Worm (Caenorhabditis elegans): Measurements from ENCODE around the gene F59B1.8.
"Not testable (repeated sequence)": the region's sequence is repeated elsewhere in the genome, so short reads cannot be mapped to it uniquely, and the experiment has no call there.

F59B1.8 gene

ce11 chrV:3639873-3640272, 4.2 kb downstream of the F59B1.8 start:
- TF ChIP-seq unc-62 (GFP tag; optimal IDR thresholded peaks at IDR 0.05): no peak

ce11 chrV:3637086-3637485, 7.0 kb downstream of the F59B1.8 start, which contains the start of gene srx-41:
Gene srx-41 (minus strand): TSS chrV:3637186.
- TF ChIP-seq unc-62 (GFP tag; optimal IDR thresholded peaks at IDR 0.05): no peak

ce11 chrV:3634293-3635016, 9.6 kb downstream of the F59B1.8 start:
- TF ChIP-seq unc-62 (GFP tag; optimal IDR thresholded peaks at IDR 0.05): no peak

- no peak for TF ChIP-seq unc-62 (GFP tag; optimal IDR thresholded peaks at IDR 0.05)
Observed at ce11 chrV:3633041-3633440, 11.0 kb downstream of the F59B1.8 start, which contains the start of gene F59B1.2. Gene F59B1.2 (plus strand): TSS chrV:3633341.

ce11 chrV:3632249-3633030, 11.6 kb downstream of the F59B1.8 start:
- TF ChIP-seq unc-62 (GFP tag; optimal IDR thresholded peaks at IDR 0.05): no peak

ce11 chrV:3631591-3631990, 12.5 kb downstream of the F59B1.8 start, which contains the start of gene F59B1.6:
Gene F59B1.6 (minus strand): TSS chrV:3631691.
- no peak for TF ChIP-seq unc-62 (GFP tag; optimal IDR thresholded peaks at IDR 0.05)

DNA sequence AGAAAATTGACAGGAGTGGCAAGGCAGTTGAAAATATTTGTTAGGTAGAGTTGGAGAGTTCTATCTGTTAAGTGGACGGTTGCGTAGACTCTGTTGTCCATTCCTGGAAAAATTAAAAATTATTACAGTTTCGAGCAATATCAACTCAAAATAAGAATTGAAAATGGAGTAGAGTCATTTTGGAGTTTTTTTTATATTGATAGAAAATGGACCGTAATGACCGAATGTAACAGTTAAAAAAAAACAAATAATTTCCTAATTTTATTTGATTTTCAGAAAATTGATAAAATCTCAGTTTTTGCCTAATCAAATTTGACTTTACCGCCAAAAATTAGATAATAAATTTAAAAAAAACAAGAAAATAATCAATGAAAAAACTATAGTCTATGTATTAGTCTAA, 17.1 kb downstream of the F59B1.8 start, which contains the start of gene F59B1.4:
Gene F59B1.4, minus strand, starts transcription at position 101 of the 400 bp plus-strand sequence.
- no peak for TF ChIP-seq unc-62 (GFP tag; optimal IDR thresholded peaks at IDR 0.05)

DNA sequence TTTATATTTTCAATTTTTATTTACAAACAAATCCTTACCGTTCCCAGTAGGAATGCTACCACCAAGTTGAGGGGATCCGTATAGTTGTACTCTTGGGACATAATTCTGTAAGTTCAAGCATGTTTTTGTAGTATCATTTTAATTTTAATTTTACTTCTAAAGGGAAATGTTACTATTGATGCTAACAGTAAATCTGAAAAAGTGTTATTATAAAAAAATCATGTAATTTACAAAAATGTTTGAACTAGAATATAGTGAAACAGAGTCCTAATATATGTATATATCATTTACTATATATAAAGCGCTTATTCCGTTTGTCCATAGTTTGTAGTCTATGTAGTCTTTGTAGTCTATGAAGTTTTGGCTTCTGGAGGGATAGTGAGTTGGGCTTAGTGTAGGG, 23.4 kb downstream of the F59B1.8 start, which contains the start of gene srx-93:
Gene srx-93, minus strand, starts transcription at position 101 of the 400 bp plus-strand sequence.
- TF ChIP-seq unc-62 (GFP tag; optimal IDR thresholded peaks at IDR 0.05): not testable (repeated sequence)

DNA sequence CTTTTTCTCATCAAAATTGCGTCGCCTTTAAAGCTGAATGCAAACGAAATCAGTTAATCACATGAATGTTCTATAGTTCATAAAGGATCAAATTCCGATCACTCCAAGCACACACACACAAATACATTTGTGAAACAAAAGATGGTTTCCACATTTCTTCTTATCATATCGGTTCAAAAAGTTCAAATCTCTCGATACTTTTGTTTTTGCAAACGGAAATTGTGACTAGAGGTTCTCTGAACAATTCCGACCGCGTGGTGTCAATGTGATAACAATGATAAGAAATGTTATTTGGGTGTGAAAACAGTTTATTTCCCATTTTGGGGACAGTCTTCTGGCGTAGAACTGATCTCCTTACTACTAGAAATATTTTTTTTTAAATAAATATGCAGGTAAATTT, 27.2 kb downstream of the F59B1.8 start:
- TF ChIP-seq unc-62 (GFP tag; optimal IDR thresholded peaks at IDR 0.05): no peak

ce11 chrV:3614397-3614796, 29.6 kb downstream of the F59B1.8 start, which contains the start of gene T22F3.11:
Gene T22F3.11 (minus strand): TSS chrV:3614553.
- TF ChIP-seq unc-62 (GFP tag; optimal IDR thresholded peaks at IDR 0.05): no peak

ce11 chrV:3613042-3613441, 31.0 kb downstream of the F59B1.8 start:
- no peak for TF ChIP-seq unc-62 (GFP tag; optimal IDR thresholded peaks at IDR 0.05)

DNA sequence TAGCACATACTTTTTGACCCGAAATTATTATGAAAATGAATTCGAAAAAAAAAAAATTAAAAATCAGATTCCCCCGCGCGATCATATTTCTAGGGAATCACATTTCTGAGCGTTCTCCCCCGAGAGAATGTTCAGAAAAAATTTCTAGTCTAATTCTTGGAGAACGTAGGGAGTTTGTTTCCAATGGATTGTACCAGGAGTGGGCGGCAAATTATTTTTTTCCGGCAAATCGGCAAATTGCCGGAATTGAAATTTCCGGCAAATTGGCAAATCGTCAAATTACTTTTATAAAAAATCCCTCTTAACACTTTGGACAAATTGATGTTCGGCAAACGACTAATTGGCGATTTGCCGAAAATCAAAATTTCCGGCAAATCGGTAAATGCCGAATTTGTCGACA, 32.4 kb downstream of the F59B1.8 start, which contains the start of gene T22F3.10:
Gene T22F3.10, minus strand, starts transcription at position 101 of the 400 bp plus-strand sequence.
- no peak for TF ChIP-seq unc-62 (GFP tag; optimal IDR thresholded peaks at IDR 0.05)

- no peak for TF ChIP-seq unc-62 (GFP tag; optimal IDR thresholded peaks at IDR 0.05)
Observed at ce11 chrV:3610709-3611108, 33.3 kb downstream of the F59B1.8 start.

ce11 chrV:3606391-3606790, 37.7 kb downstream of the F59B1.8 start:
- no peak for TF ChIP-seq unc-62 (GFP tag; optimal IDR thresholded peaks at IDR 0.05)

DNA sequence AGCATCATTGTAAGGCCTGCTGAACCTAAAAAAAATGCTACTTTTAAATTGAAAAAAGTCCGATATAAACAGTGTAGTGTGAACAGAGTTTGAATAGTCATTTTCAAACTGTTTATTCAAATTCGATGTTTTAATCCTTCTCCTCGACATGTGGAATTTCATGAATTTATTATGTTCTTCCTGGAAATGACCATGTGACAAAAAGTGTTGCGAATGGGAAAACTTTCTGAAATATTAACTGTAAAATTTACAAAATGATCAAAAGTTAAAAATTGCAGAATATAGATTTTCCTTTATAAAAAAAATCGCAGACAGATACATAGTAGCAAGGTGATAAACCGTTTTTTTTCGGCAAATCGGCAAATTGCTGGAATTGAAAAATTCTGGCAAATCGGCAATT, 38.7 kb downstream of the F59B1.8 start, which contains the start of gene T22F3.8:
Gene T22F3.8, minus strand, starts transcription at position 101 of the 400 bp plus-strand sequence.
- no peak for TF ChIP-seq unc-62 (GFP tag; optimal IDR thresholded peaks at IDR 0.05)

DNA sequence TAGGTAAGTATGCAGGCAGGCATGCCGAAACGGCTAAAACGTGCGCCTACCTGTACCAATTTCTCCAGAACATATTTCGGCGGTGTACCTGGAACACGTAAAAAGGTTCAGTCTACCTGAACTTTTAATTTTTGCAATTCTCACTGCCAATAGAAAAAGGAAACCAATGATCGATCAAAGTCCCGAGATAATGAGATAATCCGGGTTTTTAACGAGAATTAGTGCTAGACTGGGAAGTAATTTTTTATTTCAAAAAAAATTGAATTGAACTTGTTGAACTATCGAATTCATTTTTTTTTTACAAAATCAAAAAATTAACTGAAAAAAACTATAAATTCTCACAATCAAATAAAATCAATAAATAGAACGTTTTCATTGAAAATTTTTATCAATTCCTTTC, 43.5 kb downstream of the F59B1.8 start, which contains the start of gene T22F3.7:
Gene T22F3.7, minus strand, starts transcription at position 101 of the 400 bp plus-strand sequence.
- no peak for TF ChIP-seq unc-62 (GFP tag; optimal IDR thresholded peaks at IDR 0.05)
